Fruit fly (Drosophila melanogaster) Kc167 (cell line): Measurements from ENCODE around the gene armi.

ENCODE experiments used
- Myc ChIP-seq: fragments of >200 bp; optimal IDR thresholded peaks from 2 replicates; lab custom pipeline; 2017; ENCODE audit warnings: missing external identifiers
- Sin3A ChIP-seq: fragments of >200 bp; optimal IDR thresholded peaks from 2 replicates; lab custom pipeline; 2018; ENCODE audit warnings: missing external identifiers

dm6 chr3L:3485088-3485710 is 24.1 kb downstream of the armi start:
- no peak for TF ChIP-seq Sin3A (lab: Kevin White, UChicago)
- no peak for TF ChIP-seq Myc (lab: Kevin White, UChicago)
